Worm (Caenorhabditis elegans) whole organism, L2 larva: ENCODE data around the gene T06C12.9.

Experiments
- lin-11 ChIP-seq: fragments of 150-350 bp; sonication (generic microtip); optimal IDR thresholded peaks from 2 replicates; lab custom pipeline; 2014; ENCODE audit warnings: missing biosample characterization, missing genetic modification characterization, inconsistent platforms, mixed read lengths
- lin-39 ChIP-seq: fragments of 150-350 bp; optimal IDR thresholded peaks from 2 replicates; lab custom pipeline; 2014; ENCODE audit warnings: missing biosample characterization, missing genetic modification reagents, missing genetic modification characterization
- mdl-1 ChIP-seq, 2 experiments: fragments of 150-350 bp in 1 of 2; sonication (generic microtip) in 1 of 2; optimal IDR thresholded peaks; 2 replicates each; lab custom pipeline; 2017; ENCODE audit warnings: missing biosample characterization in 2 of 2, missing genetic modification characterization in 2 of 2
- nhr-237 ChIP-seq: fragments of 150-350 bp; optimal IDR thresholded peaks from 2 replicates; lab custom pipeline; 2014; ENCODE audit warnings: missing biosample characterization, missing genetic modification characterization
- unc-39 ChIP-seq: fragments of 150-350 bp; optimal IDR thresholded peaks from 2 replicates; lab custom pipeline; 2014; ENCODE audit warnings: missing biosample characterization, missing genetic modification characterization

DNA sequence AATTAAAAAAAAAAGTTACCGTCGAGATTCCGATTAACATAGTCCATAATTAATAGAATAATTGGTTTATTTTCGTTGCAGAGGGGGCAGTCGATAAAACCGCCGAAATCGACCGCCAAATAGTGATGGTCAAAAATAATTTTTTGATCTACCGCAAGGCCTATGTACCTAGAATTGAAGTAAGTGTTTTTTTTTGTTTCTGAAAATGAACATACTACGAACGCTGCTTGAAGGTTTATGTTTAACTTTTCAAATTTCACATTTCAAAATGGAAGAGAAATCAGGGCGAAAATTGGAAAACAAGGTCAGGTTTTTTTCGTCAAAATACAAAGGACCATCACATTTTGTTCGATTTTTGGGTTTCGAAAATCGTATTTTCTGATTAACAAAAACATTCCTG, 42.5 kb upstream of the T06C12.9 start, which contains the start of gene pzf-1:
- TF ChIP-seq mdl-1 (tag; optimal IDR thresholded peaks at IDR 0.05; lab: Kevin White, UChicago) (no peak), unc-39 (tag; lab: Kevin White, UChicago) (no peak), lin-39 (tag; lab: Kevin White, UChicago) (no peak), nhr-237 (tag; lab: Kevin White, UChicago) (no peak), lin-11 (no peak)
